Worm (Caenorhabditis elegans) whole organism, L4/young adult: ENCODE results near the gene pid-1.

Experiments
- dao-5 ChIP-seq: sonication (generic microtip); optimal IDR thresholded peaks from 2 replicates; lab custom pipeline; 2016; ENCODE audit warnings: missing genotype, missing genetic modification characterization, moderate library complexity, missing compliant biosample characterization
- him-1 ChIP-seq: sonication (generic microtip); optimal IDR thresholded peaks from 2 replicates; lab custom pipeline; 2016; ENCODE audit warnings: missing genotype, missing genetic modification reagents, missing genetic modification characterization, missing compliant biosample characterization

DNA sequence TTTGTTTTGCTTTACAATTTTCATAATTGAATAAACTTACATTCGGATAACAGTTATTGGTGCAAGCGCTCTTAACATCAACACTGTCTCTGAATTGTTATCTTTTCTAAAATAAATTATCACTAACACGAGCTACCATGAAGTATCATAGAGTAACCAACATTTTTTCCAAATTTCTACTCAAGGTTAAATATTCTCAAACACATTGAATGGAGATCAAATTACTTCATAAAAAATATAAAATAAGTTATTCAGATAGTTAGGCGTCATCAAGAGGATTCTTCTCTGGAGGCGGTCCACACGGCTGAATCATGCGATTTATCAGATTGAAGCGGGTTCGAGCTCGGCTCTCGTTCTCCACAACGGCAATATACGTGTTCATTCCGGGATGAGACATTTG lies 8.1 kb upstream of the pid-1 start, which contains the start of gene B0495.5:
- TF ChIP-seq dao-5 (tag; lab: Kevin White, UChicago) (no peak), him-1 (no peak)
